Fruit fly (Drosophila melanogaster): ENCODE data around the gene Bub3.

Gene Bub3

dm6 chr3R:29724745-29725144 is 49.5 kb upstream of the Bub3 start, which contains the start of the genes Naa40 and CG18731 (continued):
- TF ChIP-seq D19A (tag; optimal IDR thresholded peaks at IDR 0.05) (no peak), jing (GFP tag; optimal IDR thresholded peaks at IDR 0.05) (no peak), so (GFP tag; IDR thresholded peaks at IDR 0.05) (no peak), Doc3 (GFP tag; IDR thresholded peaks at IDR 0.05; ENCODE audit: partially characterized antibody) (peak; percentile 63), Neu2 (GFP tag; optimal IDR thresholded peaks at IDR 0.05; ENCODE audit: borderline replicate concordance) (no peak), Myb (GFP tag; optimal IDR thresholded peaks at IDR 0.05) (no peak), CG16813 (GFP tag; IDR thresholded peaks at IDR 0.05; ENCODE audit: partially characterized antibody) (peak; percentile 63), CG17612 (GFP tag; IDR thresholded peaks at IDR 0.05) (no peak), CG1603 (tag; optimal IDR thresholded peaks at IDR 0.05) (peak; percentile 44), pzg (GFP tag; optimal IDR thresholded peaks at IDR 0.05) (peak; percentile 63), CG6272 (GFP tag; IDR thresholded peaks at IDR 0.05) (peak; percentile 38; the same call in 1 of the 2 replicates), grn (GFP tag; optimal IDR thresholded peaks at IDR 0.05) (no peak), Sry-δ (GFP tag; optimal IDR thresholded peaks at IDR 0.05) (peak; percentile 88), hbn (GFP tag; IDR thresholded peaks at IDR 0.05; ENCODE audit: partially characterized antibody) (peak; percentile 68), CG10209 (GFP tag; optimal IDR thresholded peaks at IDR 0.05) (no peak), bab2 (GFP tag; optimal IDR thresholded peaks at IDR 0.05) (no peak), Hr39 (optimal IDR thresholded peaks at IDR 0.05) (no peak), CG2116 (GFP tag; optimal IDR thresholded peaks at IDR 0.05) (peak; percentile 23), ken (GFP tag; IDR thresholded peaks at IDR 0.05) (no peak), CG8924 (tag; optimal IDR thresholded peaks at IDR 0.05) (no peak), BEAF-32 (GFP tag; optimal IDR thresholded peaks at IDR 0.05) (peak; percentile 79), Hey (tag; optimal IDR thresholded peaks at IDR 0.05) (no peak), esg (GFP tag; conservative IDR thresholded peaks at IDR 0.05) (no peak), CG12104 (GFP tag; optimal IDR thresholded peaks at IDR 0.05) (no peak), CG10274 (GFP tag; optimal IDR thresholded peaks at IDR 0.05) (no peak), grau (tag; optimal IDR thresholded peaks at IDR 0.05) (no peak), hkb (optimal IDR thresholded peaks at IDR 0.05) (no peak), hkb (GFP tag; IDR thresholded peaks at IDR 0.05) (no peak), gt (GFP tag; IDR thresholded peaks at IDR 0.05) (no peak), sens (GFP tag) (peak; percentile 60), CG14710 (tag; optimal IDR thresholded peaks at IDR 0.05) (peak; percentile 7), Drgx (GFP tag; IDR thresholded peaks at IDR 0.05) (no peak), Bgb (GFP tag; IDR thresholded peaks at IDR 0.05; ENCODE audit: partially characterized antibody) (peak; percentile 71), CG7786 (GFP tag; optimal IDR thresholded peaks at IDR 0.05) (no peak), Lpt (GFP tag; optimal IDR thresholded peaks at IDR 0.05) (no peak), YL-1 (GFP tag; optimal IDR thresholded peaks at IDR 0.05) (peak; percentile 6), Adf1 (GFP tag; IDR thresholded peaks at IDR 0.05) (no peak), CG15514 (GFP tag; optimal IDR thresholded peaks at IDR 0.05) (no peak), CG12659 (GFP tag; optimal IDR thresholded peaks at IDR 0.05) (no peak), org-1 (GFP tag; optimal IDR thresholded peaks at IDR 0.05) (no peak), dan (GFP tag; IDR thresholded peaks at IDR 0.05) (no peak), tna (GFP tag; IDR thresholded peaks at IDR 0.05; ENCODE audit: partially characterized antibody) (0 out of 2 replicates have a peak, but pooled peaks have one; percentile 38), CG7271 (tag; optimal IDR thresholded peaks at IDR 0.05) (no peak), CG5180 (GFP tag; optimal IDR thresholded peaks at IDR 0.05) (no peak), CG7963 (GFP tag; IDR thresholded peaks at IDR 0.05; ENCODE audit: partially characterized antibody) (0 out of 3 replicates have a peak, but pooled peaks have one; percentile 47), abd-A (tag; optimal IDR thresholded peaks at IDR 0.05) (peak; percentile 28), CG12391 (tag; optimal IDR thresholded peaks at IDR 0.05) (no peak), knrl (GFP tag; IDR thresholded peaks at IDR 0.05; ENCODE audit: partially characterized antibody) (peak; percentile 65), lab (GFP tag; optimal IDR thresholded peaks at IDR 0.05) (no peak), CG7556 (GFP tag; optimal IDR thresholded peaks at IDR 0.05) (no peak), Ravus (GFP tag; IDR thresholded peaks at IDR 0.05) (no peak)
